Worm (Caenorhabditis elegans) whole organism, young adult: ENCODE data around the gene F29B9.12.

Source experiments
- B0019.2 ChIP-seq: fragments of 200-800 bp; sonication (Bioruptor generic); conservative IDR thresholded peaks from 2 replicates; pipeline ENCODE4 v1.3.6; 2022; ENCODE audit warnings: missing genetic modification reagents, missing genetic modification characterization, missing compliant biosample characterization
- K12H6.12 ChIP-seq: fragments of 200-800 bp; sonication (Bioruptor generic); optimal IDR thresholded peaks from 2 replicates; lab custom pipeline; 2018; ENCODE audit warnings: mild to moderate bottlenecking, missing genetic modification characterization, missing compliant biosample characterization
- Y53F4B.3 ChIP-seq: fragments of 200-800 bp; sonication (Bioruptor generic); IDR thresholded peaks from 2 replicates; pipeline ENCODE4 v1.3.6; 2022; ENCODE audit warnings: missing genetic modification reagents, missing genetic modification characterization, missing compliant biosample characterization
- ceh-100 ChIP-seq: fragments of 200-800 bp; sonication (Bioruptor generic); IDR thresholded peaks from 2 replicates; pipeline ENCODE4 v1.3.6; 2022; ENCODE audit warnings: missing genetic modification reagents, missing genetic modification characterization, missing compliant biosample characterization
- ceh-79 ChIP-seq: sonication (generic microtip); optimal IDR thresholded peaks from 2 replicates; lab custom pipeline; 2017; ENCODE audit warnings: mild to moderate bottlenecking, missing genetic modification characterization, missing compliant biosample characterization
- egrh-3 ChIP-seq: fragments of 200-800 bp; sonication (Bioruptor generic); IDR thresholded peaks from 2 replicates; pipeline ENCODE4 v1.3.6; 2022; ENCODE audit warnings: missing genetic modification reagents, missing genetic modification characterization, missing compliant biosample characterization
- ekl-4 ChIP-seq: fragments of 200-800 bp; sonication (Bioruptor generic); IDR thresholded peaks from 2 replicates; pipeline ENCODE4 v1.3.6; 2022; ENCODE audit warnings: missing genetic modification reagents, missing genetic modification characterization, missing compliant biosample characterization
- lin-26 ChIP-seq: fragments of 200-800 bp; sonication (Bioruptor generic); IDR thresholded peaks from 2 replicates; pipeline ENCODE4 v1.3.6; 2022; ENCODE audit warnings: missing genetic modification reagents, missing genetic modification characterization, missing compliant biosample characterization
- nfyb-1 ChIP-seq: fragments of 200-800 bp; sonication (Bioruptor generic); IDR thresholded peaks from 2 replicates; pipeline ENCODE4 v1.3.6; 2022; ENCODE audit warnings: missing genetic modification reagents, missing genetic modification characterization, missing compliant biosample characterization
- pbrm-1 ChIP-seq: fragments of 200-800 bp; sonication (Bioruptor generic); IDR thresholded peaks from 2 replicates; pipeline ENCODE4 v1.3.6; 2022; ENCODE audit warnings: missing genetic modification reagents, missing genetic modification characterization, missing compliant biosample characterization
- pha-4 ChIP-seq: fragments of 150-350 bp; sonication (generic microtip); optimal IDR thresholded peaks from 2 replicates; lab custom pipeline; 2014; ENCODE audit warnings: missing biosample characterization, missing genetic modification reagents, missing genetic modification characterization
- sea-2 ChIP-seq: fragments of 200-800 bp; sonication (Bioruptor generic); IDR thresholded peaks from 2 replicates; pipeline ENCODE4 v1.3.6; 2022; ENCODE audit warnings: missing genetic modification characterization, missing compliant biosample characterization
- unc-62 ChIP-seq: fragments of 150-350 bp; optimal IDR thresholded peaks from 2 replicates; lab custom pipeline; 2014; ENCODE audit warnings: missing biosample characterization, missing genetic modification reagents, missing genetic modification characterization

ce11 chrIV:4678718-4679117 lies 9.4 kb downstream of the F29B9.12 start, which contains the start of gene kin-36:
- no peak for TF ChIP-seq nfyb-1
- no peak for TF ChIP-seq egrh-3 (GFP tag; lab: Robert Waterston, UW)
- TF ChIP-seq Y53F4B.3 (GFP tag; lab: Robert Waterston, UW), result no peak
- TF ChIP-seq pha-4 (tag; lab: Kevin White, UChicago), result no peak
- no peak for TF ChIP-seq ceh-79 (tag; lab: Kevin White, UChicago)
- no peak for TF ChIP-seq B0019.2 (GFP tag; lab: Robert Waterston, UW)
- no peak for TF ChIP-seq pbrm-1 (GFP tag; lab: Robert Waterston, UW)
- TF ChIP-seq ekl-4, result no peak
- no peak for TF ChIP-seq sea-2 (GFP tag; lab: Robert Waterston, UW)
- no peak for TF ChIP-seq lin-26 (GFP tag; lab: Robert Waterston, UW)
- TF ChIP-seq unc-62 (GFP tag; lab: Kevin White, UChicago), result no peak
- TF ChIP-seq ceh-100 (GFP tag; lab: Robert Waterston, UW), result no peak
- no peak for TF ChIP-seq K12H6.12 (tag; lab: Kevin White, UChicago)
